Worm (Caenorhabditis elegans) whole organism, early embryonic: ENCODE data around the gene cutl-22.

Experiments used
- ama-1 ChIP-seq: fragments of 150-350 bp; optimal IDR thresholded peaks from 2 replicates; lab custom pipeline; 2014
- ceh-36 ChIP-seq: sonication (generic microtip); optimal IDR thresholded peaks from 2 replicates; lab custom pipeline; 2016; ENCODE audit warnings: missing genetic modification characterization, inconsistent platforms, missing compliant biosample characterization
- flt-1 ChIP-seq: fragments of 200-800 bp; sonication (Bioruptor generic); IDR thresholded peaks from 2 replicates; pipeline ENCODE4 v1.3.6; 2022; ENCODE audit warnings: missing genetic modification characterization, missing compliant biosample characterization
- sea-1 ChIP-seq: fragments of 200-800 bp; sonication (Bioruptor generic); conservative IDR thresholded peaks from 2 replicates; pipeline ENCODE4 v1.3.6; 2022; ENCODE audit warnings: missing genetic modification characterization, missing compliant biosample characterization

DNA sequence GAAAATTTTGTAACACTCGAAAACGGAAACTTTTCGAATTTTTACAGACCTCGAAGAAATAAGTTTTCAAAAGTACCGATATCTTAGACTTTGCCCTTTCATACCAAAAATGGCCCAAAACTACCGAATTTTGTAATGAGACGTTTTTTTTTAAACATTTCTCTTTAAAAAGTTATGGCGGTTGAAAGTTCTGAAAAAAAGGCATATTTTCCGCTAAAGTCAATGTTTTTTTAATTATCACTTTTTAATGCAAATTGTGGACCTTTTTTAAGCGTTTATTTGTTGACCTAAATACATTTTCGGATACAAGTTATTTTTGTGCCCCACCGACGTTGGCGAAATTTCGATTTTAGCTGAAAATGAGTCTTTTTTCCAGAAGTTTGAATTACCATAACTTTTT, 39.0 kb upstream of the cutl-22 start:
- TF ChIP-seq ama-1 (lab: Kevin White, UChicago) (no peak), ceh-36 (tag; lab: Kevin White, UChicago) (no peak), flt-1 (GFP tag; lab: Robert Waterston, UW) (no peak), sea-1 (GFP tag; lab: Robert Waterston, UW) (no peak)
